Fruit fly (Drosophila melanogaster): ENCODE results near the gene Fum4.

Gene Fum4

DNA sequence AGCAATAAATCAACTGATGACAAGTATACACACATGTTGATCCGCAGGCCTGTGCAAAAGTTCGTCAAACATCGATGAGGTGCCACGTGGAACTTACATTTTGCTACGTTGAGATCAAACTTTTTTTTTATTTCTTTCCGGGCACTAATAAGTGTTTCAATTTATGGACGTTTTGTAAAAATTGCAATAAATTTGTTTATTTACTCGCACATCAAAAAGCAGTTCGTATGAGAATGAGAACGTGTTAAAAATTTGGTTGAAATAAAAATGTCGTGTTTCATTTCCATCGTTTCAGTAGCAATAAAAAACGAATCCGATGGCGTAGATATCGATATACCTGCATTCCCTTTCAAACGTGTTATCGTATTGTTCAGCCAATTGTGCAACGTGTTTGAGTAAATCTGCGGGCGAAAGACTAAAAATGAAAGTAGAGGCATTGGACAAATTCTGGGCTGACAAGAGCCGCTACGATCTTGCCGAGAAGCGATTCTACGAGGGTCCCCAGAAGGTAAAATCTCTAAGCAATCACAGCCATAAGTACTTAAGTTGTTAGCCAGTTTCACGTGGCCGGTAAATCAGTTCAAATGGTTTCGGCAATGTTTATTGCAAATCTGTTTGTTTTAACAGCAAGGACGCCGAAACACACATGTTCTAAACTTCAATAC, 41.0 kb upstream of the Fum4 start, which contains the start of gene eEF1delta (continued):
- TF ChIP-seq pfk (GFP tag; optimal IDR thresholded peaks at IDR 0.05), result peak; percentile 91
- TF ChIP-seq Sry-δ (GFP tag; optimal IDR thresholded peaks at IDR 0.05), result peak; percentile 30
- TF ChIP-seq luna (GFP tag; optimal IDR thresholded peaks at IDR 0.05), result no peak
- TF ChIP-seq ab (GFP tag; optimal IDR thresholded peaks at IDR 0.05), result no peak
- TF ChIP-seq CG13424 (tag; optimal IDR thresholded peaks at IDR 0.05), result no peak
- peak; percentile 48 for TF ChIP-seq pzg (GFP tag; optimal IDR thresholded peaks at IDR 0.05)
- TF ChIP-seq grau (tag; optimal IDR thresholded peaks at IDR 0.05), result no peak
- TF ChIP-seq CG2199 (GFP tag; IDR thresholded peaks at IDR 0.05), result no peak
- TF ChIP-seq HmgD (GFP tag; optimal IDR thresholded peaks at IDR 0.05), result no peak
- peak; percentile 44 for TF ChIP-seq phol (tag; optimal IDR thresholded peaks at IDR 0.05)
- TF ChIP-seq MBD-R2 (GFP tag; IDR thresholded peaks at IDR 0.05), result peak; percentile 53; the same call in 1 of the 2 replicates
- TF ChIP-seq row (GFP tag; IDR thresholded peaks at IDR 0.05), result peak; percentile 68
- no peak for TF ChIP-seq CG32772 (GFP tag; IDR thresholded peaks at IDR 0.05)
- no peak for TF ChIP-seq Ravus (GFP tag; IDR thresholded peaks at IDR 0.05)
- no peak for TF ChIP-seq CG8924 (tag; optimal IDR thresholded peaks at IDR 0.05)
- TF ChIP-seq CG3407 (GFP tag; optimal IDR thresholded peaks at IDR 0.05), result no peak
- peak; percentile 27 for TF ChIP-seq sd (tag; optimal IDR thresholded peaks at IDR 0.05)
- peak; percentile 98 for TF ChIP-seq CG17802 (tag; optimal IDR thresholded peaks at IDR 0.05)
- peak; percentile 97 for TF ChIP-seq CG30020 (tag; optimal IDR thresholded peaks at IDR 0.05)
- TF ChIP-seq CG13287 (GFP tag; IDR thresholded peaks at IDR 0.05; ENCODE audit: partially characterized antibody), result peak; percentile 25; the same call in 1 of the 2 replicates
- peak; percentile 93 for TF ChIP-seq ssp (GFP tag; IDR thresholded peaks at IDR 0.05)
- no peak for TF ChIP-seq CG1602 (GFP tag; optimal IDR thresholded peaks at IDR 0.05)
- TF ChIP-seq NC2α (GFP tag; optimal IDR thresholded peaks at IDR 0.05), result no peak
- TF ChIP-seq gcm2 (GFP tag; optimal IDR thresholded peaks at IDR 0.05), result no peak
- TF ChIP-seq CG9797 (GFP tag; optimal IDR thresholded peaks at IDR 0.05), result no peak
- TF ChIP-seq NfI (GFP tag; optimal IDR thresholded peaks at IDR 0.05), result no peak
- TF ChIP-seq CG14860 (GFP tag; IDR thresholded peaks at IDR 0.05; ENCODE audit: partially characterized antibody), result no peak
- no peak for TF ChIP-seq fu2 (GFP tag; optimal IDR thresholded peaks at IDR 0.05)
- TF ChIP-seq dm (GFP tag; optimal IDR thresholded peaks at IDR 0.05), result peak; percentile 45
- no peak for TF ChIP-seq CG12391 (tag; optimal IDR thresholded peaks at IDR 0.05)
- peak; percentile 14; the same call in 1 of the 2 replicates for TF ChIP-seq hbn (GFP tag; IDR thresholded peaks at IDR 0.05; ENCODE audit: partially characterized antibody)
- TF ChIP-seq Hr39 (optimal IDR thresholded peaks at IDR 0.05), result no peak
- no peak for TF ChIP-seq chif (GFP tag; optimal IDR thresholded peaks at IDR 0.05)
- peak; percentile 14 for TF ChIP-seq nmo (GFP tag; optimal IDR thresholded peaks at IDR 0.05)
- no peak for TF ChIP-seq jigr1 (GFP tag; IDR thresholded peaks at IDR 0.05)
- peak; percentile 99 for TF ChIP-seq CG1603 (tag; optimal IDR thresholded peaks at IDR 0.05)
- TF ChIP-seq Usf (GFP tag; optimal IDR thresholded peaks at IDR 0.05), result no peak
- TF ChIP-seq CG4617 (GFP tag; optimal IDR thresholded peaks at IDR 0.05; ENCODE audit: borderline replicate concordance), result peak; percentile 54
- TF ChIP-seq CG14441 (GFP tag; IDR thresholded peaks at IDR 0.05), result no peak
- 0 out of 3 replicates have a peak, but pooled peaks have one; percentile 25 for TF ChIP-seq knrl (GFP tag; IDR thresholded peaks at IDR 0.05; ENCODE audit: partially characterized antibody)
- peak; percentile 45 for TF ChIP-seq CG15479 (GFP tag; optimal IDR thresholded peaks at IDR 0.05)
- peak; percentile 53 for TF ChIP-seq CG12659 (GFP tag; optimal IDR thresholded peaks at IDR 0.05)
- TF ChIP-seq CG8944 (GFP tag; optimal IDR thresholded peaks at IDR 0.05), result no peak

Data from whole organism, embryonic.